Worm (Caenorhabditis elegans): Measurements from ENCODE around the gene H03E18.2.

- no peak for TF ChIP-seq zag-1 (tag; optimal IDR thresholded peaks at IDR 0.05)
- no peak for TF ChIP-seq ama-1 (optimal IDR thresholded peaks at IDR 0.05)
- TF ChIP-seq skn-1 (tag; optimal IDR thresholded peaks at IDR 0.05) = no peak
- TF ChIP-seq nhr-77 (tag; optimal IDR thresholded peaks at IDR 0.05) = no peak
- TF ChIP-seq zip-2 (tag; optimal IDR thresholded peaks at IDR 0.05) = no peak
- no peak for TF ChIP-seq unc-130 (GFP tag; optimal IDR thresholded peaks at IDR 0.05)
- TF ChIP-seq nhr-76 (tag; optimal IDR thresholded peaks at IDR 0.05) = no peak
- no peak for TF ChIP-seq daf-19 (GFP tag; conservative IDR thresholded peaks at IDR 0.05)
- no peak for TF ChIP-seq fkh-10 (GFP tag; optimal IDR thresholded peaks at IDR 0.05)
- TF ChIP-seq R02D3.7 (tag; optimal IDR thresholded peaks at IDR 0.05) = no peak
- no peak for TF ChIP-seq snpc-4 (tag; optimal IDR thresholded peaks at IDR 0.05)
- TF ChIP-seq mes-2 (tag; optimal IDR thresholded peaks at IDR 0.05; ENCODE audit: poor library complexity, severe bottlenecking) = no peak
Measured at ce11 chrX:8567823-8568314, 47.6 kb upstream of the H03E18.2 start.
